Worm (Caenorhabditis elegans) whole organism, midembryonic: ENCODE data around the gene lips-8.
A peak's percentile ranks its signal among the peaks of the same experiment; 100 is the strongest.

ENCODE experiments used
- T22C8.4 ChIP-seq: fragments of 200-800 bp; sonication (Bioruptor generic); IDR thresholded peaks from 2 replicates; pipeline ENCODE4 v1.3.6; 2022; ENCODE audit warnings: missing genetic modification characterization, missing compliant biosample characterization
- cog-1 ChIP-seq: sonication (generic microtip); optimal IDR thresholded peaks from 2 replicates; lab custom pipeline; 2016; ENCODE audit warnings: missing genetic modification characterization, missing compliant biosample characterization
- flt-1 ChIP-seq: fragments of 200-800 bp; sonication (Bioruptor generic); IDR thresholded peaks from 2 replicates; pipeline ENCODE4 v1.3.6; 2022; ENCODE audit warnings: missing genetic modification characterization, missing compliant biosample characterization
- klf-2 ChIP-seq: fragments of 200-800 bp; sonication (Bioruptor generic); conservative IDR thresholded peaks from 2 replicates; pipeline ENCODE4 v1.3.6; 2022; ENCODE audit warnings: missing genetic modification reagents, missing genetic modification characterization, missing compliant biosample characterization
- med-1 ChIP-seq: sonication (generic microtip); optimal IDR thresholded peaks from 2 replicates; lab custom pipeline; 2017; ENCODE audit warnings: missing genetic modification characterization, mild to moderate bottlenecking, missing compliant biosample characterization, antibody characterized with exemption, missing genetic modification reagents; ENCODE audit not compliant: insufficient read depth
- ref-1 ChIP-seq: fragments of 200-800 bp; sonication (Bioruptor generic); conservative IDR thresholded peaks from 2 replicates; pipeline ENCODE4 v1.3.6; 2022; ENCODE audit warnings: missing genetic modification reagents, missing genetic modification characterization, missing compliant biosample characterization
- tab-1 ChIP-seq: fragments of 200-800 bp; sonication (Bioruptor generic); IDR thresholded peaks from 2 replicates; pipeline ENCODE4 v1.3.6; 2022; ENCODE audit warnings: missing genetic modification characterization, missing compliant biosample characterization
- ztf-23 ChIP-seq: fragments of 200-800 bp; sonication (Bioruptor generic); IDR thresholded peaks from 2 replicates; pipeline ENCODE4 v1.3.6; 2022; ENCODE audit warnings: missing genetic modification reagents, missing genetic modification characterization, missing compliant biosample characterization
- ztf-29 ChIP-seq: fragments of 200-800 bp; sonication (Bioruptor generic); IDR thresholded peaks from 2 replicates; pipeline ENCODE4 v1.3.6; 2022; ENCODE audit warnings: missing genetic modification reagents, missing genetic modification characterization, missing compliant biosample characterization

Gene lips-8

DNA sequence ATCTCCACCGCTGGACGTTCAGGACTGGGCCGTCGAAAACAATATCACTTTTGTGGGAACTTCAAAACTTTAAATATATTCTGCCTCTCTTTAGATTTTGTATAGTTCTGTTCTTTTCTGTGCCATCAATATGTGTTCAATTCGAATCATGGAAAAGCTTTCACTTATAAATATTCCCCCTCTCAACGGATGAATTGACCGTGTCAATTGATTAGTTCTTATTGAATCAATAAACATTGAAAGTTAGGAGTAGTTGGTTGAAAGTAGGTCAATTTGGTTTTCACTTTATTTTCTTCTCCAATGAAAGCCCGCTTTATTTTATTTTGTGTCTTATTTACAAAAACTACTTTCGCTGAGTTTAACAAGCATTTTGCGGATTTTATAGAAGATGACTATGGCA lies at the start of gene lips-8:
Gene lips-8 (plus strand): TSS at position 301 of the 400 bp plus-strand sequence.
- no peak for TF ChIP-seq klf-2 (GFP tag; lab: Robert Waterston, UW)
- no peak for TF ChIP-seq cog-1 (tag; lab: Kevin White, UChicago)
- TF ChIP-seq ztf-29 (GFP tag; lab: Robert Waterston, UW): no peak

DNA sequence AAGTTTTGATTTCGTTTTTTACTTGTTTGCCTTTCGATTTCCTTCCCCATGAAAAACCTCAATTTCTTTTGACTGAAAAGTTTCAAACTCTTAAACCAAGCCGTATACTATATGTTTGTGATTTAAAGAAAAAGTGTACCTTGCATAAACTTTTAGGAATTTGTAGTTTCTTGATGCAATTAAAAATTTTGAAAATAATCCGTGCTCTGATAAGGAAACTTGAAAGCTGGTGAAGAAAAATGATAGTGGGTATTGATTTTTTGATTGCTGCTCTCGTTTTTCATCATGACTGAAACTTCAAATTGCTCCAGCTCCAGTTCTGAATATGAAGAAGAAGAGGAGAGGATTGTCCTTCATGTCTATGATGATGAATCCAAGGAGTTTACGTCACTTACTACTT lies 49.3 kb upstream of the lips-8 start, which contains the start of gene acd-3:
Gene acd-3 (plus strand): TSS at position 222 of the 400 bp plus-strand sequence.
- TF ChIP-seq klf-2 (GFP tag; lab: Robert Waterston, UW): no peak
- no peak for TF ChIP-seq med-1 (GFP tag; lab: Kevin White, UChicago)
- TF ChIP-seq flt-1 (GFP tag; lab: Robert Waterston, UW): no peak
- TF ChIP-seq ztf-23 (GFP tag; lab: Robert Waterston, UW): no peak
- TF ChIP-seq cog-1 (tag; lab: Kevin White, UChicago): no peak
- no peak for TF ChIP-seq tab-1
- no peak for TF ChIP-seq ref-1 (GFP tag; lab: Robert Waterston, UW)
- no peak for TF ChIP-seq T22C8.4 (GFP tag; lab: Robert Waterston, UW)
- TF ChIP-seq ztf-29 (GFP tag; lab: Robert Waterston, UW): no peak

DNA sequence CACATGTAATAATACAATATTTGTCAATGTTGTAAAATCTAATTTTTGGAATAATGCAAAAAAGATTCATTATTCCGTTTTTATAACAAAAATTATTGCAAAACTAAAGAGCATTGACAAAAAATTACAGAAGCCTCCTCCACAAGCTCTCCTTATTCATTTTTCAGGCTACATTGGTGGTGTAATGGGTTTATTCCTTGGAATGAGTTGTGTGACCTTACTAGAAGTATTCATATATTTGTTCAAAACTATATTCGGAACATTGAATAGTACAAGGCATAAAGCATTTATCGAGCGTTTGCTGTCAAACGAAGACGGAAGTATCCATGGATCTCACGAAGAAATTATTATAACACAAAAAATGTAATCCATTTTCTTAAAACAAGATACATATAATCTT lies 46.4 kb upstream of the lips-8 start:
- TF ChIP-seq ztf-23 (GFP tag; lab: Robert Waterston, UW): no peak
- TF ChIP-seq ref-1 (GFP tag; lab: Robert Waterston, UW): no peak
- no peak for TF ChIP-seq klf-2 (GFP tag; lab: Robert Waterston, UW)
- no peak for TF ChIP-seq flt-1 (GFP tag; lab: Robert Waterston, UW)
- no peak for TF ChIP-seq cog-1 (tag; lab: Kevin White, UChicago)
- no peak for TF ChIP-seq T22C8.4 (GFP tag; lab: Robert Waterston, UW)
- no peak for TF ChIP-seq tab-1
- no peak for TF ChIP-seq ztf-29 (GFP tag; lab: Robert Waterston, UW)

DNA sequence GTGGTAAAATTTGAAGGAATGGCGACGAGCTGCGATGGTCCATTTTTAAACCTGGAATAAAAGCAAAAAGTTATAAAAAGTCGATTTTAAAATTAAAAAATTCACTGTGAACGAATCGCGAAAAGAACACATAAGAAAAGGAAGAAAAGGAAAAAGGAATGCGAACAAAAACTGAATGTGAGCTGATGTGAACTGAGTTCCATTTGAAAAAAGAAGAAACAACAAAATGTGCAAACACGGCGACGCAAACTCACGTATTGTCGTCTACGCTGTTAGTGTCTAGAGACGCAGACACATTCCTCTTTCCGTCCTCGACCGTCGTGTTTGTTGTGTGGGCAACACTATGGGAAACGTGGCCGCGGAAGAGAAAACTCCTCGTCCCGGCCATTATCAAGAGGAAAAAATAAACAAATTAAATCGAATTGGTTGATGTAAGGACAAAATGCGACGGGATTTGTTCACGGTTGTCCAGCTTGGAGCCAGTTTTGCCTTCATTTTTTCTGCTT lies 44.5 kb upstream of the lips-8 start, which contains the start of the genes C27C12.1 and C27C12.4:
Gene C27C12.1 (minus strand): TSS at position 51 of the 506 bp plus-strand sequence.
Gene C27C12.4 (plus strand): TSS at position 375 of the 506 bp plus-strand sequence.
- TF ChIP-seq cog-1 (tag; lab: Kevin White, UChicago): peak; percentile 84
- TF ChIP-seq flt-1 (GFP tag; lab: Robert Waterston, UW): peak; percentile 77
- no peak for TF ChIP-seq tab-1

DNA sequence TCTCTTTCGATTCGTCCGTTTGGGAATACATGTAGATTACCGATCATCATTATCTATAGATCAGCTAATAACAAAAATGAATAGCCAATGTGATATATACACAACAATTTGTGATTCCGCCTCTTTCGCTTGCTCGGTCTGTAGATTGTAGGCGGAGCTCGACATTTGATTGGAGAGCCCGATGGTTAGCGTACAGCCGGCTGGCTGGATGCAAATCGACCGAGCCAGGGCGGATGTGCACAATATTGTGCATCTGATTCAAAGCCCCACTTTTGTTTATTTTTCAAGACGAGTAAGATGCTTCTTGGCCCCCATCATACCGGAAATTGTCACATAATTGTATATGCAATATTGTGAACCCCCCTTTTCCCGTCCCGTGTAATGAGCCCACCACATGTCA lies 36.6 kb upstream of the lips-8 start, which contains the start of gene dmd-4:
Gene dmd-4 (minus strand): TSS at position 101 of the 400 bp plus-strand sequence.
- TF ChIP-seq ztf-29 (GFP tag; lab: Robert Waterston, UW) (no peak), ref-1 (GFP tag; lab: Robert Waterston, UW) (no peak), tab-1 (no peak), med-1 (GFP tag; lab: Kevin White, UChicago) (no peak), cog-1 (tag; lab: Kevin White, UChicago) (no peak), T22C8.4 (GFP tag; lab: Robert Waterston, UW) (no peak), klf-2 (GFP tag; lab: Robert Waterston, UW) (no peak), ztf-23 (GFP tag; lab: Robert Waterston, UW) (no peak), flt-1 (GFP tag; lab: Robert Waterston, UW) (no peak)

DNA sequence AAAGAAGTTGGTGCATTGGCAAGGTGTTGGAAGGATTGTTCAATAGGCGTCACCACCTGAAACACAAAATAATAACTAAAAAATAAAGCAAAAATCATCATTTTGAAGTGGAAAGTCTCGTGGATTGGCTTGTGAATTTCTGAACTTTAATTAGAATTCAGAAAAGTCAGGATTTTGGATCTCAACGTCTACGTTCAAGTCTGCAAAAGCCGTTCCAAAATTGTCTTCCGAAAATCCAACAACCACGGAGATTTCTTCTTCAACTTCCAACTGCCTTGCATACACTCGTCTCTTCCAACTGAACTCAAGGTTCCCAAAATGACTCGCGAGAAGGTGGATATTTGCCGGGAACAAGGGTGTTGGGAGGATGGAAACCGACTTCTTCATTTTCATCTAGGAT lies 32.6 kb upstream of the lips-8 start, which contains the start of gene C27C12.3:
Gene C27C12.3 (minus strand): TSS at position 101 of the 400 bp plus-strand sequence.
- TF ChIP-seq klf-2 (GFP tag; lab: Robert Waterston, UW) (no peak), ztf-29 (GFP tag; lab: Robert Waterston, UW) (no peak), cog-1 (tag; lab: Kevin White, UChicago) (no peak), T22C8.4 (GFP tag; lab: Robert Waterston, UW) (no peak), ztf-23 (GFP tag; lab: Robert Waterston, UW) (no peak), ref-1 (GFP tag; lab: Robert Waterston, UW) (no peak), med-1 (GFP tag; lab: Kevin White, UChicago) (no peak), tab-1 (no peak), flt-1 (GFP tag; lab: Robert Waterston, UW) (no peak)

DNA sequence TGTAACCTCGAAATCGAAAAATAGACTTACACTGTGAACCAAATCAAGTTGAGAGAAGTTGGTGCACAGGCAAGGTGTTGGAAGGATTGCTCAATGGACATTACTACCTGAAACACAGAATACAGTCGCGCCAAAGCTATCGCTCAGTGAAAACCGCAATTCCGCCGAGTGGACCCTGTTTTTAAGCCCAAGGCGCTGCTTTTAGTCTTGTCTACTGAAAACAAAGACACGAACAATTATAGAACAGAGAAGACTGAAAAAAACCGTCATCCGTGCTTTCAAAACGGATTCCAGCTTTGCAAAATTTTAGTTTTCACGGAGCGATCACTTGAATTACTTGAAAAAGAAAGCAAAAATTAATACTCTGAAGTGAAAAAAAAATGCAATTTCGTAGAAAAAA lies 30.1 kb upstream of the lips-8 start, which contains the start of gene F31F6.1:
Gene F31F6.1 (minus strand): TSS at position 101 of the 400 bp plus-strand sequence.
- TF ChIP-seq tab-1: no peak

DNA sequence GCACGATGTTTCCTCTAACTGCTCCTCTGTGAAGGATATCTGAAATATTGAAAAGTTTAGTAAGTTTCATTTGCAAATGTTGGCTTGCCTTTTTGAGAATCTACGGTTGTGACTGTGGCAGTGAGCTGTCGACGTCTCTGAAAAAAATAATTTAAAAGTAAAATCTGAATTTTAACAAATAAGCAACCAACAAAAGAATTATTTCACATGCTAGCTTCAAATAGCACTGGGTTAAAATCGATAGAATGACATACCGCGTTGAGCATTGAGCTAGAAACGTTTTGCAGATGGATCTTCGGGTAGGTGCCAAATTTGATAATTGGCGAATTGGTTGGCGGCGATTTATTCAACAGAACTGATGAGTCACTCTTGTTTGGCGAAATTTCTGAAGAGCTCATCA lies 26.5 kb upstream of the lips-8 start, which contains the start of gene F31F6.2:
Gene F31F6.2 (minus strand): TSS at position 101 of the 400 bp plus-strand sequence.
- TF ChIP-seq ref-1 (GFP tag; lab: Robert Waterston, UW) (no peak), klf-2 (GFP tag; lab: Robert Waterston, UW) (no peak), ztf-23 (GFP tag; lab: Robert Waterston, UW) (no peak), ztf-29 (GFP tag; lab: Robert Waterston, UW) (no peak), cog-1 (tag; lab: Kevin White, UChicago) (no peak), flt-1 (GFP tag; lab: Robert Waterston, UW) (no peak), med-1 (GFP tag; lab: Kevin White, UChicago) (no peak), tab-1 (no peak), T22C8.4 (GFP tag; lab: Robert Waterston, UW) (no peak)

DNA sequence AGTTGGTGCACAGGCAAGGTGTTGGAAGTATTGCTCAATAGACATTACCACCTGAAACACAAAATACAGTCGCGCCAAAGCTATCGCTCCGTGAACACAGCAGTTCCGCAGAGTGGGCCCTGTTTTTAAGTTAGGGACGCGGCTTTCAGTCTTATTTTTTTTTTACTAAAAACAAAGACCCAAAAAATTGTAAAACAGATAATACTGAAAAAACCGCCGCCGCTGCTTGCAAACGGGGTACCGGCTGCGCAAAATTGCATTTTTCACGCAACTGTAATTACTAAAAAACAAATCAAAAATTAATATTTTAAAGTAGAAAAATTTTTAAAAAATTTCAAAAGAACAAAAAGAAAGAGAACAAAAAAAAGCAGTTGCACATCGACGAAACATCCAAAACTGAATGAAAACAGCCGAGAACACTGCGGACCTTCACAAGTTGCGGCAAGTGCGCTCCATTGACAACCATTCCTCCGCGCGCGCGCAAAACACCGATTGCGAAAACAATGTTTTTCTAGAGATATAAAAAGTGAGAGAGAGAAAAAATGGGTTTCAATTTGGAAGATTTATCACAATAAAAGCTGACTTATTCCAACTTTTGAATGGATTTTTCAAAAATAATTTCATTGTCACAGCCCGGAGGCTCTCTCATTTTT lies 25.4 kb upstream of the lips-8 start, which contains the start of gene F31F6.3:
Gene F31F6.3 (minus strand): TSS at position 51 of the 653 bp plus-strand sequence.
- TF ChIP-seq T22C8.4 (GFP tag; lab: Robert Waterston, UW): no peak
- TF ChIP-seq klf-2 (GFP tag; lab: Robert Waterston, UW): no peak
- TF ChIP-seq ztf-23 (GFP tag; lab: Robert Waterston, UW): no peak
- TF ChIP-seq cog-1 (tag; lab: Kevin White, UChicago): no peak
- TF ChIP-seq flt-1 (GFP tag; lab: Robert Waterston, UW): no peak
- TF ChIP-seq ref-1 (GFP tag; lab: Robert Waterston, UW): no peak
- TF ChIP-seq ztf-29 (GFP tag; lab: Robert Waterston, UW): no peak
- TF ChIP-seq med-1 (GFP tag; lab: Kevin White, UChicago): no peak
- TF ChIP-seq tab-1: no peak
